Fruit fly (Drosophila melanogaster): ENCODE results near the gene gl.

DNA sequence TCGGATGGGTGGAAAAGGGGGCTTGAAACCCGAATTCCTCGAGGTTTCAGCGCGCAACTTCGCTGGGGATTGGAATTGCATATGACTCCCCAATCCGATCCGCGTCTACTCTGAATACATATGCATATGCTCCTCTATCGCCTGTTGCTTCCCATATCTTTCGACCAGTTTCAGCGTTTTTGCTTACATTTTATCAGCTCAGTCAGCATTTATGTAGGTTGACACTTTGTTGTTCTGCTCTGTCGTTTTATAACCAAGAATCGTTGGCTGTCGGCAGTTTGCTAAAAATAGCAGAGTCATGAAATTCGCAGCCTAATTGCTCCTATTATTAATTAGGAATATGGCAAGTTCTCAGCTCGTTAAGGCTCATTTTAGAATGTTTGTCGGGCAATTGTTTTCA, 23.2 kb upstream of the gl start:
- no peak for TF ChIP-seq CTCF (optimal IDR thresholded peaks at IDR 0.05)
- TF ChIP-seq CG8478 (optimal IDR thresholded peaks at IDR 0.05): no peak
